Worm (Caenorhabditis elegans) whole organism, young adult: ENCODE data around the gene scly-1.

Experiments used
- F37B4.10 ChIP-seq: fragments of 200-800 bp; sonication (Bioruptor generic); IDR thresholded peaks from 2 replicates; pipeline ENCODE4 v1.3.6; 2022; ENCODE audit warnings: missing genetic modification characterization, missing compliant biosample characterization
- Y53G8AR.9 ChIP-seq: fragments of 200-800 bp; sonication (Bioruptor generic); conservative IDR thresholded peaks from 2 replicates; pipeline ENCODE4 v1.3.6; 2022; ENCODE audit warnings: missing genetic modification reagents, missing genetic modification characterization, missing compliant biosample characterization
- ZK185.1 ChIP-seq: sonication (generic microtip); optimal IDR thresholded peaks from 2 replicates; lab custom pipeline; 2016; ENCODE audit warnings: mild to moderate bottlenecking, missing genetic modification characterization, missing compliant biosample characterization; ENCODE audit not compliant: poor library complexity, severe bottlenecking
- ama-1 ChIP-seq, 3 experiments: fragments of 150-350 bp in 1 of 3; sonication (generic microtip) in 2 of 3; optimal IDR thresholded peaks; 2 replicates each; lab custom pipeline; 2014 to 2018; ENCODE audit warnings: missing biosample characterization in 2 of 3, missing genetic modification characterization in 2 of 3, missing genetic modification reagents in 2 of 3
- attf-3 ChIP-seq: fragments of 200-800 bp; sonication (Bioruptor generic); conservative IDR thresholded peaks from 2 replicates; pipeline ENCODE4 v1.3.6; 2022; ENCODE audit warnings: missing genetic modification reagents, missing genetic modification characterization, missing compliant biosample characterization
- him-1 ChIP-seq: sonication (generic microtip); optimal IDR thresholded peaks from 2 replicates; lab custom pipeline; 2016; ENCODE audit warnings: missing genotype, missing genetic modification reagents, missing genetic modification characterization, missing compliant biosample characterization
- hmg-1.2 ChIP-seq: fragments of 200-800 bp; sonication (Bioruptor generic); IDR thresholded peaks from 2 replicates; pipeline ENCODE4 v1.3.6; 2022; ENCODE audit warnings: missing genetic modification reagents, missing genetic modification characterization, missing compliant biosample characterization
- lin-35 ChIP-seq, 3 experiments: fragments of 150-350 bp in 2 of 3; sonication (generic microtip) in 1 of 3; optimal IDR thresholded peaks; 2 replicates each; lab custom pipeline; 2014 to 2018; ENCODE audit warnings: missing biosample characterization in 3 of 3, missing genetic modification characterization in 3 of 3, missing genetic modification reagents in 3 of 3
- mes-4 ChIP-seq: sonication (generic microtip); optimal IDR thresholded peaks from 2 replicates; lab custom pipeline; 2016; ENCODE audit warnings: missing genotype, missing genetic modification characterization, missing compliant biosample characterization
- snpc-1.3 ChIP-seq: sonication (generic microtip); optimal IDR thresholded peaks from 2 replicates; lab custom pipeline; 2017; ENCODE audit warnings: missing genetic modification characterization, mild to moderate bottlenecking, missing compliant biosample characterization, antibody characterized with exemption, moderate library complexity, missing genotype, missing genetic modification reagents; ENCODE audit not compliant: insufficient read depth
- snpc-4 ChIP-seq, 5 experiments: fragments of 150-350 bp in 1 of 5; sonication (generic microtip) in 4 of 5; optimal IDR thresholded peaks; 2 replicates each; lab custom pipeline; 2014 to 2018; ENCODE audit warnings: missing genetic modification characterization in 5 of 5, missing biosample characterization in 3 of 5, antibody characterized with exemption in 2 of 5, mild to moderate bottlenecking in 2 of 5, missing compliant biosample characterization in 2 of 5, missing genotype in 2 of 5, moderate library complexity in 2 of 5, missing genetic modification reagents in 1 of 5
- xnd-1 ChIP-seq: sonication (generic microtip); optimal IDR thresholded peaks from 2 replicates; lab custom pipeline; 2016; ENCODE audit warnings: missing genotype, missing genetic modification reagents, missing genetic modification characterization, missing compliant biosample characterization

- TF ChIP-seq ama-1 (optimal IDR thresholded peaks at IDR 0.05; lab: Kevin White, UChicago), result no peak
- TF ChIP-seq ama-1 (GFP tag; optimal IDR thresholded peaks at IDR 0.05; lab: Kevin White, UChicago), result no peak
- no peak for TF ChIP-seq hmg-1.2 (GFP tag; lab: Robert Waterston, UW)
- TF ChIP-seq lin-35 (GFP tag; optimal IDR thresholded peaks at IDR 0.05; lab: Kevin White, UChicago), result no peak
- TF ChIP-seq attf-3 (GFP tag; lab: Robert Waterston, UW), result no peak
- no peak for TF ChIP-seq mes-4 (tag; lab: Kevin White, UChicago)
- no peak for TF ChIP-seq ZK185.1 (tag; lab: Kevin White, UChicago)
- no peak for TF ChIP-seq snpc-4 (GFP tag; optimal IDR thresholded peaks at IDR 0.05; lab: Kevin White, UChicago)
- no peak for TF ChIP-seq snpc-4 (tag; optimal IDR thresholded peaks at IDR 0.05; lab: Kevin White, UChicago)
- no peak for TF ChIP-seq xnd-1
- TF ChIP-seq Y53G8AR.9 (GFP tag; lab: Robert Waterston, UW), result no peak
- TF ChIP-seq him-1 (tag; lab: Kevin White, UChicago), result no peak
- TF ChIP-seq snpc-1.3, result no peak
- TF ChIP-seq F37B4.10 (GFP tag; lab: Robert Waterston, UW), result no peak
These were observed 33.9 kb downstream of the scly-1 start, which contains the start of gene T24H7.2 for ce11 chrII:6247011-6247410.
